Worm (Caenorhabditis elegans) whole organism, L4 larva: ENCODE results near the gene fipr-29.

ENCODE experiments used
- D1046.2 ChIP-seq: fragments of 200-800 bp; sonication (Bioruptor generic); IDR thresholded peaks from 2 replicates; pipeline ENCODE4 v1.3.6; 2022; ENCODE audit warnings: missing genetic modification characterization, missing compliant biosample characterization
- R02D3.7 ChIP-seq: fragments of 150-350 bp; sonication (generic microtip); optimal IDR thresholded peaks from 3 replicates; lab custom pipeline; 2014; ENCODE audit warnings: missing biosample characterization, missing genetic modification characterization
- Y105C5A.15 ChIP-seq: fragments of 200-800 bp; sonication (Bioruptor generic); IDR thresholded peaks from 2 replicates; pipeline ENCODE4 v1.3.6; 2022; ENCODE audit warnings: missing genetic modification characterization, missing compliant biosample characterization
- Y5F2A.4 ChIP-seq: fragments of 200-800 bp; sonication (Bioruptor generic); optimal IDR thresholded peaks from 2 replicates; lab custom pipeline; 2018; ENCODE audit warnings: mild to moderate bottlenecking, missing genetic modification characterization, missing compliant biosample characterization
- dmd-8 ChIP-seq: fragments of 200-800 bp; sonication (Bioruptor generic); IDR thresholded peaks from 2 replicates; pipeline ENCODE4 v1.3.6; 2022; ENCODE audit warnings: missing genetic modification characterization, missing compliant biosample characterization
- dpl-1 ChIP-seq: fragments of 150-350 bp; optimal IDR thresholded peaks from 2 replicates; lab custom pipeline; 2014; ENCODE audit warnings: missing biosample characterization, missing genetic modification reagents, missing genetic modification characterization
- egl-27 ChIP-seq: sonication (generic microtip); optimal IDR thresholded peaks from 3 replicates; lab custom pipeline; 2017; ENCODE audit warnings: missing biosample characterization, missing genetic modification reagents, missing genetic modification characterization
- nhr-77 ChIP-seq: fragments of 150-350 bp; optimal IDR thresholded peaks from 2 replicates; lab custom pipeline; 2014; ENCODE audit warnings: missing biosample characterization, missing genetic modification characterization
- tag-97 ChIP-seq: fragments of 200-800 bp; sonication (Bioruptor generic); IDR thresholded peaks from 2 replicates; pipeline ENCODE4 v1.3.6; 2022; ENCODE audit warnings: missing genetic modification characterization, missing compliant biosample characterization

DNA sequence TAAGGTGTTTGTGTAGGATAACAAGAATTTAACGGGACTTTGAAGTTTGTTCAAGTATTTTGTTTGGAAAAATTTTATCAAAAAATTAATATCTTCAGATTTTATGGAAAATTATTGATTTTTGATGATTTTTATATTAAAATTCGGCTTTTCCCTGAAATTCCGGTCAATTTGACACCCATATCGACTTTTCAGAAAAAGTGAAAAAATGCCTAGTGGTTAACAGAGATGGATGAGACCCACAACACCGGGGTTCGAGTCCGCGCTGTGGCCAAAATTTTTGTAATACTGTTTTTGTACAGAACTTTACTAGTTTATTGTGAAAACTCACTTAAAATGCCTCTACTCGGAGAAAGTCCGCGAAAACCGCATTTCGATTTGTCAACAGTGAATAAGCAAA lies 49.4 kb upstream of the fipr-29 start:
- TF ChIP-seq R02D3.7 (no peak), Y105C5A.15 (GFP tag; lab: Robert Waterston, UW) (no peak), egl-27 (tag; lab: Kevin White, UChicago) (no peak), nhr-77 (tag; lab: Kevin White, UChicago) (no peak), Y5F2A.4 (GFP tag; lab: Kevin White, UChicago) (no peak), D1046.2 (GFP tag; lab: Robert Waterston, UW) (no peak), dpl-1 (GFP tag; lab: Kevin White, UChicago) (no peak), tag-97 (GFP tag; lab: Robert Waterston, UW) (no peak), dmd-8 (GFP tag; lab: Robert Waterston, UW) (no peak)
